Worm (Caenorhabditis elegans): ENCODE results near the gene vit-3.

DNA sequence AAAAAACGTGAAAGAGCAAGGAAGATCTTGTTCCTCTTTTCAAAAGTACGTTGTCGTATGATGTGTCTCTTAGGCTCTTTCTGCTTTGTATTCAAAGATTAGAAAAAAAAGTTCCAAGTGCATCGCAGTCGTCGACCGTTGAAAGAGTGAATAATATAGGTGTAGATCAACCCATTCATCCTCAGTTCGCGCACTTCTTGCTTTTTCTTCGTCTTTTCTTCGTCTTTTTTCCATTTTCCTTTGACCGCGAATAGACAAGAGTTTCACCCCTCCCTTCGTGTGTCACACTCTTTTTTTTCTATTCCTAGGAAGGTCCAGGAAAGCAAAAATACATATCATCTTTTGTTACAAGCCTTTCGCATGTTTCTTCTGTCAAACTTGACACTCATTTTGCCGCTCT lies 45.6 kb downstream of the vit-3 start:
- no peak for TF ChIP-seq zag-1 (tag; optimal IDR thresholded peaks at IDR 0.05)
- TF ChIP-seq nhr-10 (tag; optimal IDR thresholded peaks at IDR 0.05), result no peak
- TF ChIP-seq ztf-4 (tag; optimal IDR thresholded peaks at IDR 0.05), result no peak
- TF ChIP-seq aly-2 (tag; optimal IDR thresholded peaks at IDR 0.05), result no peak
- no peak for TF ChIP-seq nhr-12 (tag; optimal IDR thresholded peaks at IDR 0.05)
- TF ChIP-seq egl-27 (tag; optimal IDR thresholded peaks at IDR 0.05), result no peak
- no peak for TF ChIP-seq skn-1 (tag; optimal IDR thresholded peaks at IDR 0.05)
- TF ChIP-seq fos-1 (tag; optimal IDR thresholded peaks at IDR 0.05), result no peak
- no peak for TF ChIP-seq ceh-82 (tag; optimal IDR thresholded peaks at IDR 0.05)
